Worm (Caenorhabditis elegans) whole organism, early embryonic: ENCODE measurements around the gene srpa-68.

Experiments
- aly-1 ChIP-seq: sonication (generic microtip); optimal IDR thresholded peaks from 2 replicates; lab custom pipeline; 2016; ENCODE audit warnings: missing genetic modification characterization, missing compliant biosample characterization
- ama-1 ChIP-seq: fragments of 150-350 bp; optimal IDR thresholded peaks from 2 replicates; lab custom pipeline; 2014
- hmg-4 ChIP-seq: fragments of 200-800 bp; sonication (Bioruptor generic); optimal IDR thresholded peaks from 2 replicates; lab custom pipeline; 2018; ENCODE audit warnings: mild to moderate bottlenecking, missing genetic modification characterization, missing compliant biosample characterization
- scrt-1 ChIP-seq: fragments of 200-800 bp; sonication (Bioruptor generic); IDR thresholded peaks from 2 replicates; pipeline ENCODE4 v1.3.6; 2022; ENCODE audit warnings: missing genetic modification characterization, missing compliant biosample characterization

ce11 chrV:12271495-12271894 lies 20.0 kb downstream of the srpa-68 start, which contains the start of the genes tsfm-1 and capg-2:
- no peak for TF ChIP-seq scrt-1 (GFP tag; lab: Robert Waterston, UW)
- no peak for TF ChIP-seq hmg-4 (GFP tag; lab: Kevin White, UChicago)
- no peak for TF ChIP-seq aly-1 (tag; lab: Kevin White, UChicago)
- TF ChIP-seq ama-1 (lab: Kevin White, UChicago) = no peak
